Worm (Caenorhabditis elegans) whole organism, L4 larva: ENCODE results near the gene ckb-2.
"Not testable (repeated sequence)": the region's sequence is repeated elsewhere in the genome, so short reads cannot be mapped to it uniquely, and the experiment has no call there.

Experiments
- D1046.2 ChIP-seq: fragments of 200-800 bp; sonication (Bioruptor generic); IDR thresholded peaks from 2 replicates; pipeline ENCODE4 v1.3.6; 2022; ENCODE audit warnings: missing genetic modification characterization, missing compliant biosample characterization
- F10B5.3 ChIP-seq: sonication (generic microtip); optimal IDR thresholded peaks from 2 replicates; lab custom pipeline; 2016; ENCODE audit warnings: mild to moderate bottlenecking, missing genetic modification characterization, missing compliant biosample characterization
- F26F4.8 ChIP-seq: fragments of 200-800 bp; sonication (Bioruptor generic); conservative IDR thresholded peaks from 2 replicates; pipeline ENCODE4 v1.3.6; 2022; ENCODE audit warnings: missing genetic modification characterization, missing compliant biosample characterization
- F37D6.2 ChIP-seq: sonication (generic microtip); optimal IDR thresholded peaks from 2 replicates; lab custom pipeline; 2016; ENCODE audit warnings: mild to moderate bottlenecking, missing genetic modification characterization, missing compliant biosample characterization
- F44E2.7 ChIP-seq: fragments of 200-800 bp; sonication (Bioruptor generic); IDR thresholded peaks from 2 replicates; pipeline ENCODE4 v2.1.2; 2022; ENCODE audit warnings: missing genetic modification characterization, missing compliant biosample characterization
- T20F7.1 ChIP-seq: fragments of 200-800 bp; sonication (Bioruptor generic); optimal IDR thresholded peaks from 2 replicates; lab custom pipeline; 2018; ENCODE audit warnings: mild to moderate bottlenecking, missing genetic modification characterization, missing compliant biosample characterization
- T26A8.4 ChIP-seq: fragments of 200-800 bp; sonication (Bioruptor generic); IDR thresholded peaks from 2 replicates; pipeline ENCODE4 v1.3.6; 2022; ENCODE audit warnings: missing genetic modification characterization, missing compliant biosample characterization
- Y75B8A.6 ChIP-seq: fragments of 200-800 bp; sonication (Bioruptor generic); IDR thresholded peaks from 2 replicates; pipeline ENCODE4 v1.3.6; 2022; ENCODE audit warnings: missing genetic modification reagents, missing genetic modification characterization, missing compliant biosample characterization
- ZK337.2 ChIP-seq: fragments of 200-800 bp; sonication (Bioruptor generic); IDR thresholded peaks from 2 replicates; pipeline ENCODE4 v1.3.6; 2022; ENCODE audit warnings: missing genetic modification reagents, missing genetic modification characterization, missing compliant biosample characterization
- ZK546.5 ChIP-seq, 2 experiments: sonication (generic microtip); optimal IDR thresholded peaks; 2 replicates each; lab custom pipeline; 2017; ENCODE audit warnings: missing biosample characterization in 2 of 2, missing genetic modification characterization in 2 of 2
- aha-1 ChIP-seq: fragments of 150-350 bp; peaks from one replicate; lab custom pipeline; 2014; ENCODE audit warnings: missing biosample characterization, missing genetic modification characterization
- arid-1 ChIP-seq: fragments of 200-800 bp; sonication (Bioruptor generic); conservative IDR thresholded peaks from 2 replicates; pipeline ENCODE4 v1.3.6; 2022; ENCODE audit warnings: missing genetic modification reagents, missing genetic modification characterization, missing compliant biosample characterization
- ctbp-1 ChIP-seq: fragments of 200-800 bp; sonication (Bioruptor generic); IDR thresholded peaks from 2 replicates; pipeline ENCODE4 v1.3.6; 2022; ENCODE audit warnings: missing genetic modification reagents, missing genetic modification characterization, missing compliant biosample characterization
- daf-16 ChIP-seq, 3 experiments: sonication (generic microtip); optimal IDR thresholded peaks; 2 replicates each; lab custom pipeline; 2016 to 2017; ENCODE audit warnings: missing genetic modification characterization in 3 of 3, missing genetic modification reagents in 3 of 3, mild to moderate bottlenecking in 2 of 3, missing compliant biosample characterization in 2 of 3, missing biosample characterization in 1 of 3, moderate library complexity in 1 of 3
- dmd-6 ChIP-seq: fragments of 200-800 bp; sonication (Bioruptor generic); IDR thresholded peaks from 2 replicates; pipeline ENCODE4 v1.3.6; 2022; ENCODE audit warnings: missing genetic modification reagents, missing genetic modification characterization, missing compliant biosample characterization
- dmd-8 ChIP-seq: fragments of 200-800 bp; sonication (Bioruptor generic); IDR thresholded peaks from 2 replicates; pipeline ENCODE4 v1.3.6; 2022; ENCODE audit warnings: missing genetic modification characterization, missing compliant biosample characterization
- dmd-9 ChIP-seq: fragments of 200-800 bp; sonication (Bioruptor generic); IDR thresholded peaks from 2 replicates; pipeline ENCODE4 v1.3.6; 2022; ENCODE audit warnings: missing genetic modification reagents, missing genetic modification characterization, missing compliant biosample characterization
- duxl-1 ChIP-seq: sonication (generic microtip); optimal IDR thresholded peaks from 2 replicates; lab custom pipeline; 2016; ENCODE audit warnings: mild to moderate bottlenecking, missing genetic modification characterization, moderate library complexity, missing compliant biosample characterization; ENCODE audit not compliant: poor library complexity
- dve-1 ChIP-seq: sonication (generic microtip); optimal IDR thresholded peaks from 2 replicates; lab custom pipeline; 2017; ENCODE audit warnings: antibody characterized with exemption, mild to moderate bottlenecking, missing genetic modification characterization, missing compliant biosample characterization; ENCODE audit not compliant: insufficient read depth
- egl-43 ChIP-seq: fragments of 200-800 bp; sonication (Bioruptor generic); IDR thresholded peaks from 2 replicates; pipeline ENCODE4 v1.3.6; 2022; ENCODE audit warnings: missing genetic modification reagents, missing genetic modification characterization, missing compliant biosample characterization
- hif-1 ChIP-seq, 2 experiments: sonication (generic microtip); optimal IDR thresholded peaks; 2 replicates each; lab custom pipeline; 2016 to 2017; ENCODE audit warnings: missing compliant biosample characterization in 2 of 2, missing genetic modification characterization in 2 of 2, missing genetic modification reagents in 2 of 2, missing genotype in 2 of 2, mild to moderate bottlenecking in 1 of 2
- hlh-30 ChIP-seq: sonication (generic microtip); optimal IDR thresholded peaks from 2 replicates; lab custom pipeline; 2017; ENCODE audit warnings: antibody characterized with exemption, mild to moderate bottlenecking, missing genetic modification characterization, missing compliant biosample characterization; ENCODE audit not compliant: insufficient read depth
- hmg-1.1 ChIP-seq: fragments of 200-800 bp; sonication (Bioruptor generic); IDR thresholded peaks from 2 replicates; pipeline ENCODE4 v1.3.6; 2022; ENCODE audit warnings: missing genetic modification reagents, missing genetic modification characterization, missing compliant biosample characterization
- jun-1 ChIP-seq: fragments of 150-350 bp; optimal IDR thresholded peaks from 2 replicates; lab custom pipeline; 2014; ENCODE audit warnings: missing biosample characterization, missing genetic modification reagents, missing genetic modification characterization
- lim-7 ChIP-seq: fragments of 200-800 bp; sonication (Bioruptor generic); IDR thresholded peaks from 2 replicates; pipeline ENCODE4 v1.3.6; 2022; ENCODE audit warnings: missing genetic modification characterization, missing compliant biosample characterization
- lin-1 ChIP-seq: fragments of 200-800 bp; sonication (Bioruptor generic); IDR thresholded peaks from 2 replicates; pipeline ENCODE4 v1.3.6; 2022; ENCODE audit warnings: missing genetic modification reagents, missing genetic modification characterization, missing compliant biosample characterization
- lin-38 ChIP-seq: fragments of 200-800 bp; sonication (Bioruptor generic); IDR thresholded peaks from 2 replicates; pipeline ENCODE4 v1.3.6; 2022; ENCODE audit warnings: missing genetic modification reagents, missing genetic modification characterization, missing compliant biosample characterization
- lir-3 ChIP-seq: sonication (generic microtip); optimal IDR thresholded peaks from 2 replicates; lab custom pipeline; 2016; ENCODE audit warnings: mild to moderate bottlenecking, missing genetic modification characterization, missing compliant biosample characterization
- madf-9 ChIP-seq: fragments of 200-800 bp; sonication (Bioruptor generic); conservative IDR thresholded peaks from 2 replicates; pipeline ENCODE4 v1.3.6; 2022; ENCODE audit warnings: missing genetic modification reagents, missing genetic modification characterization, missing compliant biosample characterization
- mdl-1 ChIP-seq, 2 experiments: fragments of 150-350 bp in 1 of 2; sonication (generic microtip) in 1 of 2; optimal IDR thresholded peaks; 2 replicates each; lab custom pipeline; 2014 to 2017; ENCODE audit warnings: missing biosample characterization in 2 of 2, missing genetic modification characterization in 2 of 2
- mxl-3 ChIP-seq: fragments of 200-800 bp; sonication (Bioruptor generic); optimal IDR thresholded peaks from 2 replicates; lab custom pipeline; 2018; ENCODE audit warnings: mild to moderate bottlenecking, missing genetic modification characterization, missing compliant biosample characterization
- nhr-102 ChIP-seq: sonication (generic microtip); optimal IDR thresholded peaks from 2 replicates; lab custom pipeline; 2016; ENCODE audit warnings: mild to moderate bottlenecking, missing genetic modification characterization, moderate library complexity, missing compliant biosample characterization
- nhr-28 ChIP-seq: fragments of 150-350 bp; optimal IDR thresholded peaks from 2 replicates; lab custom pipeline; 2014; ENCODE audit warnings: missing biosample characterization, missing genetic modification characterization
- nhr-41 ChIP-seq: fragments of 200-800 bp; sonication (Bioruptor generic); IDR thresholded peaks from 2 replicates; pipeline ENCODE4 v1.3.6; 2022; ENCODE audit warnings: missing genetic modification reagents, missing genetic modification characterization, missing compliant biosample characterization
- nhr-42 ChIP-seq: fragments of 200-800 bp; sonication (Bioruptor generic); IDR thresholded peaks from 2 replicates; pipeline ENCODE4 v1.3.6; 2022; ENCODE audit warnings: missing genetic modification characterization, missing compliant biosample characterization
- nhr-48 ChIP-seq: sonication (generic microtip); optimal IDR thresholded peaks from 2 replicates; lab custom pipeline; 2016; ENCODE audit warnings: mild to moderate bottlenecking, missing genetic modification characterization, missing compliant biosample characterization
- nhr-6 ChIP-seq: fragments of 150-350 bp; optimal IDR thresholded peaks from 2 replicates; lab custom pipeline; 2014; ENCODE audit warnings: missing biosample characterization, missing genetic modification characterization
- pha-4 ChIP-seq, 2 experiments: fragments of 150-350 bp in 1 of 2; fragments of 200-800 bp in 1 of 2; sonication (Bioruptor generic) in 1 of 2; IDR thresholded peaks in 1 of 2; optimal IDR thresholded peaks in 1 of 2; 2 replicates each; pipeline versions ENCODE4 v1.3.6 to Lab custom; 2014 to 2022; ENCODE audit warnings: missing genetic modification characterization in 2 of 2, missing genetic modification reagents in 2 of 2, missing biosample characterization in 1 of 2, missing compliant biosample characterization in 1 of 2
- pqm-1 ChIP-seq: sonication (generic microtip); optimal IDR thresholded peaks from 2 replicates; lab custom pipeline; 2017; ENCODE audit warnings: missing biosample characterization, missing genetic modification characterization
- rbr-2 ChIP-seq: sonication (generic microtip); optimal IDR thresholded peaks from 2 replicates; lab custom pipeline; 2016; ENCODE audit warnings: missing genotype, missing genetic modification characterization, missing compliant biosample characterization
- set-16 ChIP-seq: fragments of 200-800 bp; sonication (Bioruptor generic); IDR thresholded peaks from 2 replicates; pipeline ENCODE4 v1.3.6; 2022; ENCODE audit warnings: missing genetic modification reagents, missing genetic modification characterization, missing compliant biosample characterization
- spr-1 ChIP-seq: sonication (generic microtip); optimal IDR thresholded peaks from 2 replicates; lab custom pipeline; 2016; ENCODE audit warnings: mild to moderate bottlenecking, missing genetic modification characterization, missing compliant biosample characterization
- spr-3 ChIP-seq: fragments of 200-800 bp; sonication (Bioruptor generic); optimal IDR thresholded peaks from 2 replicates; lab custom pipeline; 2018; ENCODE audit warnings: mild to moderate bottlenecking, missing genetic modification characterization, missing compliant biosample characterization
- tra-1 ChIP-seq: fragments of 200-800 bp; sonication (Bioruptor generic); IDR thresholded peaks from 2 replicates; pipeline ENCODE4 v1.3.6; 2022; ENCODE audit warnings: missing genetic modification reagents, missing genetic modification characterization, missing compliant biosample characterization
- vab-7 ChIP-seq: fragments of 200-800 bp; sonication (Bioruptor generic); IDR thresholded peaks from 2 replicates; pipeline ENCODE4 v1.3.6; 2022; ENCODE audit warnings: missing genetic modification reagents, missing genetic modification characterization, missing compliant biosample characterization
- zfp-3 ChIP-seq: fragments of 200-800 bp; sonication (Bioruptor generic); conservative IDR thresholded peaks from 2 replicates; pipeline ENCODE4 v1.3.6; 2022; ENCODE audit warnings: missing genetic modification reagents, missing genetic modification characterization, missing compliant biosample characterization

ckb-2 gene

DNA sequence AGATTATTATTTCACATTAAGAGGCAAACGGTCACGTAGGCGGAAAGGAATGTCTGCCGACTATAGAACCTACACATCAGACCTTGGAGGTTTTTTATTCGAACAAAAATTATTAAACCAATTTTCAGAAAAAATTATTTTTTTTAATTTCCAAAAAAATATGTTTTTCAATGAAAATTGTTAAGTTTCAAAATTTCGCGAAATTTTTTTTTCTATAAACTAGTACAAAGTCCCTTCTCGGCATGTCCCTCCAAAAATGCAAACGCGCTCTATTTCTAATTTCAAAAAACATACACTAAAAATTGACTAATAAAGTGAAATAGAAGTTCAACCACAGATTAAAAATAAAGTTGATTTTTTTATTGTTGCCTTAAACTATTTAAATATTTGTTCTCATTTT, 2.8 kb upstream of the ckb-2 start, which contains the start of gene ckb-1 (continued):
- no peak for TF ChIP-seq ZK546.5 (tag; optimal IDR thresholded peaks at IDR 0.05; lab: Kevin White, UChicago)

DNA sequence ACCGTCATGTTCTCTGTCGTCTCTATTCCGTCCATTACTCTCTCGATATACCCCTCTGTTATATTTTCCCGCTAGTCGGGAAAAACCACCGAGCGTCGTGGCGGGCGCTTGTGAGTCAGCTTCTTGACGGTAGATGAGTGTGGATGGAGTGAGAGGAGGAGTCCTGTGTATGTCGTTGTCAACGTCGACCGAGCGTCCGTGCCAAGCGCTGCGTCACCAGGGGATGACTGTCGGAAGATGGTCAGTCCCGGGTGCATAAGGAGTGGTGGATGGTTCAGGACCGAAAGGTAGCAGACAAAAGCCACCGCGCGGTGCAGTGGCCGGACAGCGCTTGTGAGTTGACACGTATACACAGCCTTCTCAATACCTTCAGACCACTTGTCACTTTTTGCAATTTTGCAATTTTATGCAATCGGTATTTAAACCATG, 1.6 kb downstream of the ckb-2 start:
- TF ChIP-seq lir-3 (tag; lab: Kevin White, UChicago) (peak; percentile 52), tra-1 (GFP tag; lab: Robert Waterston, UW) (peak; percentile 65), dmd-9 (GFP tag; lab: Robert Waterston, UW) (peak; percentile 39; the same call in 1 of the 2 replicates), T26A8.4 (GFP tag; lab: Robert Waterston, UW) (peak; percentile 84), rbr-2 (tag; lab: Kevin White, UChicago) (peak; percentile 74), nhr-48 (tag; lab: Kevin White, UChicago) (peak; percentile 67), pha-4 (GFP tag; IDR thresholded peaks at IDR 0.05; lab: Robert Waterston, UW) (peak; percentile 84), nhr-41 (peak; percentile 53; the same call in 1 of the 2 replicates), Y75B8A.6 (peak; percentile 59; the same call in 1 of the 2 replicates), F44E2.7 (GFP tag; lab: Robert Waterston, UW) (peak; percentile 75; the same call in 1 of the 2 replicates), set-16 (GFP tag; lab: Robert Waterston, UW) (peak; percentile 90), dve-1 (tag; lab: Kevin White, UChicago) (peak; percentile 61), lin-38 (peak; percentile 84), nhr-42 (GFP tag; lab: Robert Waterston, UW) (peak; percentile 69; the same call in 1 of the 2 replicates), nhr-102 (peak; percentile 71), daf-16 (GFP tag; optimal IDR thresholded peaks at IDR 0.05; lab: Kevin White, UChicago) (peak; percentile 20 to 54), daf-16 (tag; optimal IDR thresholded peaks at IDR 0.05; lab: Kevin White, UChicago) (peak; percentile 24), egl-43 (GFP tag; lab: Robert Waterston, UW) (peak; percentile 94), madf-9 (GFP tag; lab: Robert Waterston, UW) (peak; percentile 78), ctbp-1 (GFP tag; lab: Robert Waterston, UW) (peak; percentile 69; the same call in 1 of the 2 replicates), dmd-8 (GFP tag; lab: Robert Waterston, UW) (peak; percentile 78; the same call in 1 of the 2 replicates), lim-7 (GFP tag; lab: Robert Waterston, UW) (peak; percentile 71), F26F4.8 (GFP tag; lab: Robert Waterston, UW) (0 out of 2 replicates have a peak, but pooled peaks have one; percentile 19), arid-1 (GFP tag; lab: Robert Waterston, UW) (peak; percentile 45; the same call in 1 of the 2 replicates), nhr-28 (tag; lab: Kevin White, UChicago) (peak; percentile 37), nhr-6 (tag; lab: Kevin White, UChicago) (peak; percentile 30), lin-1 (GFP tag; lab: Robert Waterston, UW) (0 out of 2 replicates have a peak, but pooled peaks have one; percentile 43), zfp-3 (GFP tag; lab: Robert Waterston, UW) (peak; percentile 82), F37D6.2 (tag; lab: Kevin White, UChicago) (peak; percentile 8), T20F7.1 (GFP tag; lab: Kevin White, UChicago) (peak; percentile 57), ZK337.2 (GFP tag; lab: Robert Waterston, UW) (peak; percentile 64; the same call in 1 of the 2 replicates), aha-1 (tag; lab: Kevin White, UChicago) (peak; percentile 96), spr-3 (GFP tag; lab: Kevin White, UChicago) (peak; percentile 51), duxl-1 (peak; percentile 5), pqm-1 (tag; lab: Kevin White, UChicago) (peak; percentile 3), mxl-3 (peak; percentile 41), dmd-6 (GFP tag; lab: Robert Waterston, UW) (peak; percentile 85), F10B5.3 (tag; lab: Kevin White, UChicago) (peak; percentile 49), D1046.2 (GFP tag; lab: Robert Waterston, UW) (peak; percentile 52; the same call in 1 of the 2 replicates), mdl-1 (tag; optimal IDR thresholded peaks at IDR 0.05; lab: Kevin White, UChicago) (peak in 1 of 2 experiments; percentile 17), hlh-30 (tag; lab: Kevin White, UChicago) (peak; percentile 44), hmg-1.1 (GFP tag; lab: Robert Waterston, UW) (peak; percentile 88), vab-7 (peak; percentile 58; the same call in 1 of the 2 replicates), jun-1 (tag; lab: Kevin White, UChicago) (peak; percentile 6), hif-1 (tag; optimal IDR thresholded peaks at IDR 0.05; lab: Kevin White, UChicago) (peak in 1 of 2 experiments; percentile 24), spr-1 (tag; lab: Kevin White, UChicago) (peak; percentile 63)
- not testable (repeated sequence) for TF ChIP-seq pha-4 (tag; optimal IDR thresholded peaks at IDR 0.05; lab: Kevin White, UChicago)
